Worm (Caenorhabditis elegans) whole organism, young adult: ENCODE results near the gene srh-208.

ENCODE experiments used
- F22D6.2 ChIP-seq: sonication (generic microtip); optimal IDR thresholded peaks from 2 replicates; lab custom pipeline; 2016; ENCODE audit warnings: mild to moderate bottlenecking, missing genetic modification characterization, missing compliant biosample characterization
- F37B4.10 ChIP-seq: fragments of 200-800 bp; sonication (Bioruptor generic); IDR thresholded peaks from 2 replicates; pipeline ENCODE4 v1.3.6; 2022; ENCODE audit warnings: missing genetic modification characterization, missing compliant biosample characterization
- ama-1 ChIP-seq, 3 experiments: fragments of 150-350 bp in 1 of 3; sonication (generic microtip) in 2 of 3; optimal IDR thresholded peaks; 2 replicates each; lab custom pipeline; 2014 to 2018; ENCODE audit warnings: missing biosample characterization in 2 of 3, missing genetic modification characterization in 2 of 3, missing genetic modification reagents in 2 of 3
- egl-18 ChIP-seq: fragments of 200-800 bp; sonication (Bioruptor generic); IDR thresholded peaks from 2 replicates; pipeline ENCODE4 v1.3.6; 2022; ENCODE audit warnings: missing genetic modification reagents, missing genetic modification characterization, missing compliant biosample characterization
- hlh-12 ChIP-seq: sonication (generic microtip); optimal IDR thresholded peaks from 2 replicates; lab custom pipeline; 2016; ENCODE audit warnings: missing genetic modification characterization, missing compliant biosample characterization
- lsy-27 ChIP-seq: sonication (generic microtip); optimal IDR thresholded peaks from 2 replicates; lab custom pipeline; 2017; ENCODE audit warnings: missing genetic modification characterization, mild to moderate bottlenecking, missing compliant biosample characterization, antibody characterized with exemption, missing genotype, borderline replicate concordance; ENCODE audit not compliant: insufficient read depth
- madf-8 ChIP-seq: fragments of 200-800 bp; sonication (Bioruptor generic); conservative IDR thresholded peaks from 2 replicates; pipeline ENCODE4 v1.3.6; 2022; ENCODE audit warnings: missing genetic modification reagents, missing genetic modification characterization, missing compliant biosample characterization
- nfya-1 ChIP-seq: sonication (generic microtip); optimal IDR thresholded peaks from 2 replicates; lab custom pipeline; 2017; ENCODE audit warnings: antibody characterized with exemption, missing compliant biosample characterization, missing genetic modification characterization, borderline replicate concordance; ENCODE audit not compliant: insufficient read depth
- pbrm-1 ChIP-seq: fragments of 200-800 bp; sonication (Bioruptor generic); IDR thresholded peaks from 2 replicates; pipeline ENCODE4 v1.3.6; 2022; ENCODE audit warnings: missing genetic modification reagents, missing genetic modification characterization, missing compliant biosample characterization
- tbx-9 ChIP-seq: sonication (generic microtip); optimal IDR thresholded peaks from 2 replicates; lab custom pipeline; 2016; ENCODE audit warnings: borderline replicate concordance, missing genetic modification characterization, inconsistent platforms, missing compliant biosample characterization
- ztf-18 ChIP-seq: sonication (generic microtip); optimal IDR thresholded peaks from 2 replicates; lab custom pipeline; 2016; ENCODE audit warnings: missing genotype, mild to moderate bottlenecking, missing genetic modification characterization, missing compliant biosample characterization
- ztf-28 ChIP-seq: fragments of 200-800 bp; sonication (Bioruptor generic); IDR thresholded peaks from 2 replicates; pipeline ENCODE4 v1.3.6; 2022; ENCODE audit warnings: missing genetic modification reagents, missing genetic modification characterization, missing compliant biosample characterization

DNA sequence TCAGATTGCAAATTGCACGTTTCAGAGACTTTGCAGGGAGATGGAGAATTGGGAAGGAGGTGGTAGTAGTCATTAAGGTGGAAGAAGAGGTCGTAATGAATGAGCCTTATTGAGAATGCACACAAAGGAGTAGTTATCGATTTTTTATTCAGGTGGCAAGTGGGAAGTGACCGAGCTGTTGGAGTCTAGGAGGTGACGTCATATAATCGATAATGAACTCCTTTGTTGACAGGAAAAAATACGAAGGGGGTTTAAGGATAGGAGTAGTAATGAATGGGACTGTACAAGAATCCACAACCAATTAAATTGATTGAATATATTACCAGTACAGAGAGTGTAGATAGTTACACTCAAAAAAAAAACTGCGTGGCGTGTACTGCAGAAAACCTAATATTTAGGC, 15.2 kb upstream of the srh-208 start, which contains the start of gene fbxb-62:
- TF ChIP-seq hlh-12 (tag; lab: Kevin White, UChicago) (no peak), lsy-27 (tag; lab: Kevin White, UChicago) (no peak), ztf-28 (GFP tag; lab: Robert Waterston, UW) (no peak), F22D6.2 (tag; lab: Kevin White, UChicago) (no peak), ama-1 (optimal IDR thresholded peaks at IDR 0.05; lab: Kevin White, UChicago) (no peak), ama-1 (GFP tag; optimal IDR thresholded peaks at IDR 0.05; lab: Kevin White, UChicago) (no peak), tbx-9 (no peak), F37B4.10 (GFP tag; lab: Robert Waterston, UW) (no peak), pbrm-1 (GFP tag; lab: Robert Waterston, UW) (no peak), egl-18 (GFP tag; lab: Robert Waterston, UW) (no peak), madf-8 (GFP tag; lab: Robert Waterston, UW) (no peak), ztf-18 (tag; lab: Kevin White, UChicago) (no peak), nfya-1 (tag; lab: Kevin White, UChicago) (no peak)
